Worm (Caenorhabditis elegans): Measurements from ENCODE around the gene srv-6.

DNA sequence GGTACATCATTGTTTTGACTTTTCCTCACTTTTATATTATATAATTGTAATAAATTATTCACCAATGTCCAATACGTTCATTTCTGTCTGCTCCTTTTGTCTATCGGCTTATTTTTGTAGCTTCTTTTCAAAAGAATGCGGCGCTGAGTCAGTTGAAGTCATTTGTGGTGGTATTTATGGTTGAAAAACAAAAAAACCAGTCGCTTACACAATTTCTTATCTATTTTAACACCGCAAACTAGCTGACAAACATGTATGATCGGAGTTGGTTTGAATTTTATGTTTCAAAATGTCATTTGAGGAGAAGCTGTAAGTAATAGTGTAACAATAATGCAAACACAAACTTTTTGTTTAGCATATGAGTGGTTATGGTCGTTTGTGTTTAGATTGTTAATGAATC, 27.1 kb downstream of the srv-6 start, which contains the start of gene ets-10:
- TF ChIP-seq pha-4 (tag; optimal IDR thresholded peaks at IDR 0.05) (peak; percentile 37), ZK546.5 (tag; optimal IDR thresholded peaks at IDR 0.05) (no peak), nhr-25 (tag; optimal IDR thresholded peaks at IDR 0.05) (no peak), fkh-10 (GFP tag; optimal IDR thresholded peaks at IDR 0.05) (no peak), nfya-1 (tag; optimal IDR thresholded peaks at IDR 0.05; ENCODE audit: insufficient read depth) (no peak), nhr-76 (tag; optimal IDR thresholded peaks at IDR 0.05) (no peak), daf-12 (tag; optimal IDR thresholded peaks at IDR 0.05) (no peak), jun-1 (tag; optimal IDR thresholded peaks at IDR 0.05) (no peak), hmg-11 (tag; optimal IDR thresholded peaks at IDR 0.05) (no peak), aly-2 (tag; optimal IDR thresholded peaks at IDR 0.05) (no peak), ztf-11 (tag; optimal IDR thresholded peaks at IDR 0.05) (no peak)

Data from whole organism, L3 larva.